Worm (Caenorhabditis elegans) whole organism, late embryonic: ENCODE data around the gene rpc-11.

Experiments used
- T23F11.4 ChIP-seq: fragments of 200-800 bp; sonication (Bioruptor generic); optimal IDR thresholded peaks from 2 replicates; lab custom pipeline; 2018; ENCODE audit warnings: mild to moderate bottlenecking, missing genetic modification characterization, missing compliant biosample characterization
- ama-1 ChIP-seq: fragments of 150-350 bp; optimal IDR thresholded peaks from 2 replicates; lab custom pipeline; 2014
- ceh-34 ChIP-seq: sonication (generic microtip); optimal IDR thresholded peaks from 2 replicates; lab custom pipeline; 2016; ENCODE audit warnings: mild to moderate bottlenecking, missing genetic modification characterization, missing compliant biosample characterization
- elt-2 ChIP-seq: sonication (generic microtip); optimal IDR thresholded peaks from 2 replicates; lab custom pipeline; 2016; ENCODE audit warnings: missing genetic modification reagents, missing genetic modification characterization, missing compliant biosample characterization
- fax-1 ChIP-seq: sonication (generic microtip); optimal IDR thresholded peaks from 2 replicates; lab custom pipeline; 2016; ENCODE audit warnings: missing genotype, missing genetic modification characterization, missing compliant biosample characterization
- fkh-10 ChIP-seq: fragments of 150-350 bp; optimal IDR thresholded peaks from 2 replicates; lab custom pipeline; 2014; ENCODE audit warnings: missing biosample characterization, missing genetic modification reagents, missing genetic modification characterization
- hlh-13 ChIP-seq: fragments of 200-800 bp; sonication (Bioruptor generic); optimal IDR thresholded peaks from 2 replicates; lab custom pipeline; 2018; ENCODE audit warnings: mild to moderate bottlenecking, missing genetic modification characterization, missing compliant biosample characterization
- hlh-6 ChIP-seq: sonication (generic microtip); optimal IDR thresholded peaks from 2 replicates; lab custom pipeline; 2016; ENCODE audit warnings: missing genotype, missing genetic modification characterization, missing compliant biosample characterization
- pha-2 ChIP-seq: sonication (generic microtip); optimal IDR thresholded peaks from 2 replicates; lab custom pipeline; 2017; ENCODE audit warnings: mild to moderate bottlenecking, missing genetic modification characterization, missing compliant biosample characterization
- pha-4 ChIP-seq: fragments of 150-350 bp; optimal IDR thresholded peaks from 2 replicates; lab custom pipeline; 2018; ENCODE audit warnings: missing biosample characterization, missing genetic modification reagents, missing genetic modification characterization
- pqm-1 ChIP-seq: sonication (generic microtip); optimal IDR thresholded peaks from 2 replicates; lab custom pipeline; 2016; ENCODE audit warnings: missing genetic modification characterization, missing compliant biosample characterization
- rnt-1 ChIP-seq: sonication (generic microtip); optimal IDR thresholded peaks from 2 replicates; lab custom pipeline; 2016; ENCODE audit warnings: missing genetic modification characterization, missing compliant biosample characterization

DNA sequence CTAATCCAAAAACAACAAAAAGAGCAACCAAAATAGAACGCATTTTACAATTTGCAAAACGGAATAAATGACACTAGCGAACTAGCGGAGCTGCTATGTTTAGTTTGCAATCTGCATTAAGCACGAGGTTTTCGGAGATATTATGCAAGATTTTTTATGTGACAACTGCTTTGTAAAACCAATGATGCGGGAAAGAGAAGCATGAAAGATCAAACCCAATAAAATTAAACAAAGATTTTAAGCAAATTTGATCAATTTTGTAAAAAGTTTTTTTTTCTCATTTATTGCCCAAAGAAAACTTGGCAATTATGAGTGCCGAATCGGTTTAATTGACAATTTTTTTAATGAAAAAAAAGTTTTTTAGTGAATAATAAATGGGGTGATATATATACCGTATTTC is 15.1 kb upstream of the rpc-11 start, which contains the start of gene Y77E11A.8:
- no peak for TF ChIP-seq pha-4 (tag; lab: Kevin White, UChicago)
- TF ChIP-seq hlh-13, result no peak
- no peak for TF ChIP-seq hlh-6 (tag; lab: Kevin White, UChicago)
- no peak for TF ChIP-seq fkh-10 (GFP tag; lab: Kevin White, UChicago)
- no peak for TF ChIP-seq fax-1 (tag; lab: Kevin White, UChicago)
- TF ChIP-seq ama-1 (lab: Kevin White, UChicago), result no peak
- TF ChIP-seq rnt-1 (tag; lab: Kevin White, UChicago), result no peak
- no peak for TF ChIP-seq elt-2 (tag; lab: Kevin White, UChicago)
- TF ChIP-seq ceh-34, result no peak
- TF ChIP-seq pqm-1 (tag; lab: Kevin White, UChicago), result no peak
- no peak for TF ChIP-seq pha-2
- no peak for TF ChIP-seq T23F11.4 (GFP tag; lab: Kevin White, UChicago)
